Fruit fly (Drosophila melanogaster): ENCODE data around the gene Diedel3.

The Diedel3 gene

DNA sequence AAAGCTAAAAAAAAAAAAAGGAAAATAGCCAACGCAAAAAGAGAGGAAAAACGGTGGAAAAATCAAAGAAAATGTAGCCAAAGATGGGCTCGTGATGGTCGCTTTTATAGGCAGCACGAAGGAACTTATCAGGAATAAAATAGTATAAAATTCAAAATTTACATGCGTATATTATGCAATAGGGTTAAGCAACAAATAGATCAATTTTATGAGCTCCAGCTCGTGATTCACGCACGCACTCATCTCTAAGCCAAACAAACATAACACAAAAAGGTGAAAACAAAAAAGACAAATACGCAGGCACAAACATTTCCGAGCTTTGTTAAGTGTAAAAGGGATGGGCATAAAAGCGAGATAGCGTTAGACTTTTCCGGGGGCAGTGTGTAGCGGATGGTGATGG lies 41.4 kb upstream of the Diedel3 start (continued):
- peak; percentile 43 for TF ChIP-seq PHDP (tag; optimal IDR thresholded peaks at IDR 0.05)
- TF ChIP-seq eyg (GFP tag; optimal IDR thresholded peaks at IDR 0.05): peak; percentile 31
- TF ChIP-seq Sox100B (GFP tag; optimal IDR thresholded peaks at IDR 0.05): peak; percentile 51
- peak; percentile 41; the same call in 1 of the 2 replicates for TF ChIP-seq ssp (GFP tag; IDR thresholded peaks at IDR 0.05)
- no peak for TF ChIP-seq CG6854 (GFP tag; optimal IDR thresholded peaks at IDR 0.05)
- TF ChIP-seq CG4820 (GFP tag; optimal IDR thresholded peaks at IDR 0.05): peak; percentile 14
- peak; percentile 38 for TF ChIP-seq E2f1 (GFP tag; IDR thresholded peaks at IDR 0.05)
- TF ChIP-seq odd (GFP tag; optimal IDR thresholded peaks at IDR 0.05): peak; percentile 40
- peak; percentile 80 for TF ChIP-seq Dll (GFP tag; IDR thresholded peaks at IDR 0.05; ENCODE audit: partially characterized antibody)
- TF ChIP-seq Oaz (GFP tag; IDR thresholded peaks at IDR 0.05): no peak
- TF ChIP-seq chn (GFP tag; optimal IDR thresholded peaks at IDR 0.05): peak; percentile 24
- TF ChIP-seq Hand (GFP tag; optimal IDR thresholded peaks at IDR 0.05): no peak
- TF ChIP-seq so (GFP tag; IDR thresholded peaks at IDR 0.05): no peak
- peak; percentile 56 for TF ChIP-seq CG7839 (tag; optimal IDR thresholded peaks at IDR 0.05)
- TF ChIP-seq prd (optimal IDR thresholded peaks at IDR 0.05): no peak
- peak; percentile 56; the same call in 2 of the 3 replicates for TF ChIP-seq prd (GFP tag; IDR thresholded peaks at IDR 0.05)
- TF ChIP-seq kni (GFP tag; optimal IDR thresholded peaks at IDR 0.05): peak; percentile 19
- TF ChIP-seq sug (tag; optimal IDR thresholded peaks at IDR 0.05): no peak
- TF ChIP-seq Rfx (GFP tag; IDR thresholded peaks at IDR 0.05): peak; percentile 36; the same call in 1 of the 2 replicates
- TF ChIP-seq CG16813 (GFP tag; IDR thresholded peaks at IDR 0.05; ENCODE audit: partially characterized antibody): peak; percentile 38; the same call in 1 of the 3 replicates

- TF ChIP-seq HLH3B (GFP tag; IDR thresholded peaks at IDR 0.05) (0 out of 2 replicates have a peak, but pooled peaks have one; percentile 9), CG2120 (GFP tag; optimal IDR thresholded peaks at IDR 0.05) (no peak), Hand (GFP tag; optimal IDR thresholded peaks at IDR 0.05) (no peak), wdn (GFP tag; IDR thresholded peaks at IDR 0.05) (no peak), CG2678 (tag; optimal IDR thresholded peaks at IDR 0.05) (no peak), CG1024 (GFP tag; IDR thresholded peaks at IDR 0.05) (0 out of 2 replicates have a peak, but pooled peaks have one; percentile 25), stc (GFP tag; IDR thresholded peaks at IDR 0.05) (no peak), abd-A (tag; optimal IDR thresholded peaks at IDR 0.05) (peak; percentile 76), zfh2 (GFP tag; optimal IDR thresholded peaks at IDR 0.05) (no peak), Med (GFP tag) (peak; percentile 4), nau (GFP tag; optimal IDR thresholded peaks at IDR 0.05) (no peak), CG8290 (GFP tag; optimal IDR thresholded peaks at IDR 0.05) (no peak), CG8290 (tag; optimal IDR thresholded peaks at IDR 0.05) (peak in 1 of 2 experiments; percentile 15), CG6254 (GFP tag; optimal IDR thresholded peaks at IDR 0.05) (no peak), twi (tag; optimal IDR thresholded peaks at IDR 0.05) (peak; percentile 49), CG3726 (GFP tag; IDR thresholded peaks at IDR 0.05) (no peak), odd (GFP tag; optimal IDR thresholded peaks at IDR 0.05) (no peak), row (GFP tag; IDR thresholded peaks at IDR 0.05) (peak; percentile 34; the same call in 1 of the 3 replicates), sd (tag; optimal IDR thresholded peaks at IDR 0.05) (peak; percentile 62), Abd-B (GFP tag; optimal IDR thresholded peaks at IDR 0.05) (peak; percentile 10), Blimp-1 (GFP tag; optimal IDR thresholded peaks at IDR 0.05) (peak; percentile 26), HLH54F (GFP tag; optimal IDR thresholded peaks at IDR 0.05) (no peak), CG17359 (tag; optimal IDR thresholded peaks at IDR 0.05) (peak; percentile 42), Ravus (GFP tag; IDR thresholded peaks at IDR 0.05) (no peak), p53 (GFP tag; optimal IDR thresholded peaks at IDR 0.05) (no peak), CG18599 (GFP tag; optimal IDR thresholded peaks at IDR 0.05) (peak; percentile 32), ftz-f1 (GFP tag; optimal IDR thresholded peaks at IDR 0.05) (no peak), prd (optimal IDR thresholded peaks at IDR 0.05) (no peak), prd (GFP tag; IDR thresholded peaks at IDR 0.05) (peak; percentile 43; the same call in 1 of the 3 replicates), dysf (GFP tag; IDR thresholded peaks at IDR 0.05) (peak; percentile 35; the same call in 1 of the 3 replicates), ttk (GFP tag; IDR thresholded peaks at IDR 0.05) (peak; percentile 20; the same call in 1 of the 2 replicates), CG10979 (tag; optimal IDR thresholded peaks at IDR 0.05) (peak; percentile 6)
Observed at dm6 chrX:19010169-19010924, 39.9 kb upstream of the Diedel3 start.
